Fruit fly (Drosophila melanogaster): ENCODE results near the gene CG6184.

Gene CG6184

DNA sequence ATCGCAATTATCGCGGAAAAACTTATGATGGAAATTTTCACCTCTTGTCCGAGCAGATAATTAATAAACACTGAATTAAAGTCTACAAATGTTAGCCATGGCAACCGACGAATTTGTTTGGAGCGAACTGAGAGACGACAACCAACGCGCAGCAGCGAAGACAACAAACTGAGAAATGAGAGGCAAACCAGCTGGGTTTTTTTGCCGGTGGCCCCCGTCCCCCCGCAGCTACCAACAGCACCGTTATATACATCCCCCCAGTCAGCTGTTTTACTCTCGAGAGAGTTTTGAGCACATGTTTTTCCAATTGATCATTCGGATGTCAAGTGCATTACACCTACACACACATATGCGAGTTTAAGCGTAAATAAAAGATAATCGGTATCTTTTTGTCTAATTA is 16.6 kb downstream of the CG6184 start (continued):
- TF ChIP-seq CG4424 (GFP tag; optimal IDR thresholded peaks at IDR 0.05), result no peak
- TF ChIP-seq CHES-1-like (GFP tag; optimal IDR thresholded peaks at IDR 0.05), result no peak
- peak; percentile 97 for TF ChIP-seq crol (GFP tag; IDR thresholded peaks at IDR 0.05)
- TF ChIP-seq hb (GFP tag; IDR thresholded peaks at IDR 0.05; ENCODE audit: partially characterized antibody), result no peak
- TF ChIP-seq Sin3A (optimal IDR thresholded peaks at IDR 0.05), result no peak
- TF ChIP-seq HmgD (GFP tag; optimal IDR thresholded peaks at IDR 0.05), result no peak
- TF ChIP-seq stwl (tag; optimal IDR thresholded peaks at IDR 0.05), result no peak
- TF ChIP-seq phol (tag; optimal IDR thresholded peaks at IDR 0.05), result no peak
- TF ChIP-seq CG17829 (tag; optimal IDR thresholded peaks at IDR 0.05), result no peak
- no peak for TF ChIP-seq seq (GFP tag; IDR thresholded peaks at IDR 0.05)
- TF ChIP-seq bowl (GFP tag; IDR thresholded peaks at IDR 0.05), result no peak
- TF ChIP-seq odd (GFP tag; optimal IDR thresholded peaks at IDR 0.05), result no peak
- peak; percentile 49 for TF ChIP-seq rib (GFP tag; IDR thresholded peaks at IDR 0.05)
- TF ChIP-seq Dll (GFP tag; IDR thresholded peaks at IDR 0.05; ENCODE audit: partially characterized antibody), result peak; percentile 42; the same call in 2 of the 4 replicates
- no peak for TF ChIP-seq hkb (optimal IDR thresholded peaks at IDR 0.05)
- no peak for TF ChIP-seq hkb (GFP tag; IDR thresholded peaks at IDR 0.05)
- no peak for TF ChIP-seq CG6654 (GFP tag; optimal IDR thresholded peaks at IDR 0.05)
- no peak for TF ChIP-seq CG10366 (GFP tag; IDR thresholded peaks at IDR 0.05)
- no peak for TF ChIP-seq CG2116 (GFP tag; optimal IDR thresholded peaks at IDR 0.05)
- no peak for TF ChIP-seq danr (GFP tag; IDR thresholded peaks at IDR 0.05)
- no peak for TF ChIP-seq sim (GFP tag; IDR thresholded peaks at IDR 0.05)
- no peak for TF ChIP-seq gt (GFP tag; IDR thresholded peaks at IDR 0.05)
- no peak for TF ChIP-seq CG12769 (tag; optimal IDR thresholded peaks at IDR 0.05)
- TF ChIP-seq CG31224 (GFP tag; IDR thresholded peaks at IDR 0.05), result no peak
- peak; percentile 57 for TF ChIP-seq NFAT (GFP tag; IDR thresholded peaks at IDR 0.05)
- TF ChIP-seq CG34376 (GFP tag; optimal IDR thresholded peaks at IDR 0.05), result peak; percentile 32
- peak; percentile 50 for TF ChIP-seq ftz-f1 (GFP tag; optimal IDR thresholded peaks at IDR 0.05)
- no peak for TF ChIP-seq onecut (GFP tag; IDR thresholded peaks at IDR 0.05)
- no peak for TF ChIP-seq lbe (GFP tag; optimal IDR thresholded peaks at IDR 0.05)
- TF ChIP-seq pho (GFP tag; optimal IDR thresholded peaks at IDR 0.05), result no peak
- no peak for TF ChIP-seq CG17568 (GFP tag; optimal IDR thresholded peaks at IDR 0.05)
- no peak for TF ChIP-seq CG11696 (GFP tag; IDR thresholded peaks at IDR 0.05)
- TF ChIP-seq ap (GFP tag; IDR thresholded peaks at IDR 0.05), result no peak
- TF ChIP-seq nerfin-2 (GFP tag; IDR thresholded peaks at IDR 0.05; ENCODE audit: partially characterized antibody), result no peak
- 0 out of 2 replicates have a peak, but pooled peaks have one; percentile 4 for TF ChIP-seq CG14014 (GFP tag; IDR thresholded peaks at IDR 0.05)
- TF ChIP-seq gcm (GFP tag; optimal IDR thresholded peaks at IDR 0.05), result no peak
- TF ChIP-seq Nf-YB (GFP tag; optimal IDR thresholded peaks at IDR 0.05), result no peak
- TF ChIP-seq ewg (GFP tag; optimal IDR thresholded peaks at IDR 0.05), result peak; percentile 36
- TF ChIP-seq CG3838 (GFP tag; optimal IDR thresholded peaks at IDR 0.05), result no peak
- TF ChIP-seq dmrt99B (tag; optimal IDR thresholded peaks at IDR 0.05), result no peak
- TF ChIP-seq CG9797 (GFP tag; optimal IDR thresholded peaks at IDR 0.05), result no peak
- no peak for TF ChIP-seq CG10565 (GFP tag; optimal IDR thresholded peaks at IDR 0.05)
- TF ChIP-seq gfzf (GFP tag; optimal IDR thresholded peaks at IDR 0.05), result no peak
- TF ChIP-seq CG13624 (GFP tag; optimal IDR thresholded peaks at IDR 0.05), result no peak
- TF ChIP-seq vnd (GFP tag; IDR thresholded peaks at IDR 0.05; ENCODE audit: partially characterized antibody), result no peak
- no peak for TF ChIP-seq HLHmδ (GFP tag; optimal IDR thresholded peaks at IDR 0.05)
- no peak for TF ChIP-seq Poxn (GFP tag; IDR thresholded peaks at IDR 0.05)
- TF ChIP-seq HLH4C (GFP tag; IDR thresholded peaks at IDR 0.05; ENCODE audit: partially characterized antibody), result no peak
- no peak for TF ChIP-seq Taf1 (GFP tag; IDR thresholded peaks at IDR 0.05)
- TF ChIP-seq CG12104 (GFP tag; optimal IDR thresholded peaks at IDR 0.05), result no peak
- TF ChIP-seq CrebB (tag; optimal IDR thresholded peaks at IDR 0.05), result no peak
- no peak for TF ChIP-seq inv (GFP tag; IDR thresholded peaks at IDR 0.05; ENCODE audit: partially characterized antibody)
- no peak for TF ChIP-seq gcm2 (GFP tag; optimal IDR thresholded peaks at IDR 0.05)
